Fruit fly (Drosophila melanogaster) whole organism, embryonic: ENCODE measurements around the gene eIF3i.

Source experiments
- CG16779 ChIP-seq: fragments of 200-800 bp; sonication (Bioruptor generic); IDR thresholded peaks from 2 replicates; pipeline ENCODE4 v1.3.6; 2022; ENCODE audit warnings: missing biosample characterization, missing genetic modification characterization
- CG5953 ChIP-seq: fragments of 200-800 bp; sonication (Bioruptor generic); IDR thresholded peaks from 2 replicates; pipeline ENCODE4 v1.3.6; 2022; ENCODE audit warnings: missing biosample characterization, missing genetic modification characterization
- Mes4 ChIP-seq: fragments of 200-800 bp; sonication (Bioruptor generic); optimal IDR thresholded peaks from 2 replicates; lab custom pipeline; 2016; ENCODE audit warnings: missing biosample characterization, missing genetic modification characterization
- ham ChIP-seq: fragments of 200-800 bp; sonication (Bioruptor generic); IDR thresholded peaks from 2 replicates; pipeline ENCODE4 v1.3.6; 2022; ENCODE audit warnings: missing biosample characterization, missing genetic modification characterization
- schlank ChIP-seq: fragments of 200-800 bp; sonication (Bioruptor generic); optimal IDR thresholded peaks from 2 replicates; lab custom pipeline; 2018; ENCODE audit warnings: missing biosample characterization, mild to moderate bottlenecking, missing genetic modification characterization

- TF ChIP-seq schlank (no peak), ham (GFP tag; lab: Robert Waterston, UW) (no peak), CG16779 (no peak), CG5953 (GFP tag; lab: Robert Waterston, UW) (no peak), Mes4 (GFP tag; lab: Kevin White, UChicago) (no peak)
Observed at dm6 chr2L:4955094-4955823, 12.3 kb downstream of the eIF3i start, which contains the start of the genes Jon25Bi and Marcal1.
